Worm (Caenorhabditis elegans): ENCODE results near the gene sru-4.

- TF ChIP-seq B0310.2 (tag; optimal IDR thresholded peaks at IDR 0.05) (no peak), ama-1 (optimal IDR thresholded peaks at IDR 0.05) (no peak), flt-1 (GFP tag; IDR thresholded peaks at IDR 0.05) (no peak), F13C5.2 (tag; optimal IDR thresholded peaks at IDR 0.05) (no peak), ceh-13 (GFP tag; optimal IDR thresholded peaks at IDR 0.05) (no peak), ets-7 (tag; optimal IDR thresholded peaks at IDR 0.05) (no peak), scrt-1 (GFP tag; IDR thresholded peaks at IDR 0.05) (no peak), sea-1 (GFP tag; conservative IDR thresholded peaks at IDR 0.05) (no peak), hmg-4 (GFP tag; optimal IDR thresholded peaks at IDR 0.05) (no peak), aly-1 (tag; optimal IDR thresholded peaks at IDR 0.05) (no peak)
These were observed 12.3 kb downstream of the sru-4 start, which contains the start of gene C33A12.4 for ce11 chrIV:9510439-9510838.

All from whole organism, early embryonic.